Worm (Caenorhabditis elegans) whole organism, mixed stage, embryonic: ENCODE results near the gene col-186.

Experiments used
- M03D4.4 ChIP-seq: sonication (generic microtip); optimal IDR thresholded peaks from 2 replicates; lab custom pipeline; 2017; ENCODE audit warnings: mild to moderate bottlenecking, missing genetic modification characterization, missing compliant biosample characterization
- bed-3 ChIP-seq: fragments of 200-800 bp; sonication (Bioruptor generic); optimal IDR thresholded peaks from 3 replicates; lab custom pipeline; 2018; ENCODE audit warnings: mild to moderate bottlenecking, missing genetic modification characterization, moderate library complexity, missing compliant biosample characterization
- blmp-1 ChIP-seq: fragments of 150-350 bp; optimal IDR thresholded peaks from 2 replicates; lab custom pipeline; 2014; ENCODE audit warnings: missing biosample characterization, missing genetic modification characterization
- ceh-39 ChIP-seq: fragments of 150-350 bp; optimal IDR thresholded peaks from 2 replicates; lab custom pipeline; 2014; ENCODE audit warnings: missing biosample characterization, missing genetic modification characterization
- ceh-83 ChIP-seq: fragments of 200-800 bp; sonication (Bioruptor generic); optimal IDR thresholded peaks from 2 replicates; lab custom pipeline; 2018; ENCODE audit warnings: mild to moderate bottlenecking, missing genetic modification characterization, missing compliant biosample characterization
- ces-1 ChIP-seq: fragments of 150-350 bp; optimal IDR thresholded peaks from 2 replicates; lab custom pipeline; 2014; ENCODE audit warnings: missing biosample characterization, missing genetic modification reagents, missing genetic modification characterization
- cnd-1 ChIP-seq: fragments of 200-800 bp; sonication (Bioruptor generic); optimal IDR thresholded peaks from 2 replicates; lab custom pipeline; 2018; ENCODE audit warnings: mild to moderate bottlenecking, missing genetic modification characterization, missing compliant biosample characterization
- drap-1 ChIP-seq: fragments of 200-800 bp; sonication (Bioruptor generic); optimal IDR thresholded peaks from 3 replicates; lab custom pipeline; 2018; ENCODE audit warnings: mild to moderate bottlenecking, missing genetic modification characterization, missing compliant biosample characterization
- elt-1 ChIP-seq: sonication (generic microtip); optimal IDR thresholded peaks from 2 replicates; lab custom pipeline; 2017; ENCODE audit warnings: missing genetic modification characterization, mild to moderate bottlenecking, missing compliant biosample characterization, antibody characterized with exemption, moderate library complexity, borderline replicate concordance; ENCODE audit not compliant: insufficient read depth
- elt-3 ChIP-seq: fragments of 150-350 bp; optimal IDR thresholded peaks from 2 replicates; lab custom pipeline; 2014; ENCODE audit warnings: missing biosample characterization, missing genetic modification characterization
- flh-1 ChIP-seq: fragments of 200-800 bp; sonication (Bioruptor generic); optimal IDR thresholded peaks from 2 replicates; lab custom pipeline; 2018; ENCODE audit warnings: mild to moderate bottlenecking, missing genetic modification characterization, moderate library complexity, missing compliant biosample characterization
- ham-2 ChIP-seq: fragments of 200-800 bp; sonication (Bioruptor generic); optimal IDR thresholded peaks from 2 replicates; lab custom pipeline; 2018; ENCODE audit warnings: mild to moderate bottlenecking, missing genetic modification characterization, missing compliant biosample characterization
- hlh-1 ChIP-seq: fragments of 150-350 bp; optimal IDR thresholded peaks from 2 replicates; lab custom pipeline; 2014; ENCODE audit warnings: missing biosample characterization, missing genetic modification reagents, missing genetic modification characterization
- lin-13 ChIP-seq: fragments of 150-350 bp; optimal IDR thresholded peaks from 2 replicates; lab custom pipeline; 2014; ENCODE audit warnings: missing biosample characterization, missing genetic modification characterization
- lin-32 ChIP-seq: fragments of 200-800 bp; sonication (Bioruptor generic); optimal IDR thresholded peaks from 2 replicates; lab custom pipeline; 2018; ENCODE audit warnings: mild to moderate bottlenecking, missing genetic modification characterization, missing compliant biosample characterization
- lsy-2 ChIP-seq: fragments of 150-350 bp; optimal IDR thresholded peaks from 2 replicates; lab custom pipeline; 2014; ENCODE audit warnings: missing biosample characterization, missing genetic modification characterization
- mab-5 ChIP-seq: fragments of 150-350 bp; optimal IDR thresholded peaks from 2 replicates; lab custom pipeline; 2014; ENCODE audit warnings: missing biosample characterization, missing genetic modification characterization
- mep-1 ChIP-seq: fragments of 150-350 bp; optimal IDR thresholded peaks from 2 replicates; lab custom pipeline; 2017; ENCODE audit warnings: missing biosample characterization, missing genetic modification reagents, missing genetic modification characterization, inconsistent platforms
- mls-2 ChIP-seq: sonication (generic microtip); optimal IDR thresholded peaks from 2 replicates; lab custom pipeline; 2016; ENCODE audit warnings: mild to moderate bottlenecking, missing genetic modification characterization, moderate library complexity, missing compliant biosample characterization
- nhr-12 ChIP-seq: fragments of 150-350 bp; optimal IDR thresholded peaks from 2 replicates; lab custom pipeline; 2014; ENCODE audit warnings: missing biosample characterization, missing genetic modification characterization
- nhr-2 ChIP-seq: fragments of 150-350 bp; optimal IDR thresholded peaks from 2 replicates; lab custom pipeline; 2014; ENCODE audit warnings: missing biosample characterization, missing genetic modification characterization
- nhr-237 ChIP-seq: fragments of 150-350 bp; optimal IDR thresholded peaks from 2 replicates; lab custom pipeline; 2014; ENCODE audit warnings: missing biosample characterization, missing genetic modification characterization
- nhr-28 ChIP-seq: fragments of 150-350 bp; optimal IDR thresholded peaks from 2 replicates; lab custom pipeline; 2014; ENCODE audit warnings: missing biosample characterization, missing genetic modification characterization
- nhr-76 ChIP-seq: sonication (generic microtip); optimal IDR thresholded peaks from 2 replicates; lab custom pipeline; 2017; ENCODE audit warnings: missing biosample characterization, missing genetic modification characterization
- pha-4 ChIP-seq: fragments of 150-350 bp; optimal IDR thresholded peaks from 2 replicates; lab custom pipeline; 2018; ENCODE audit warnings: missing biosample characterization, missing genetic modification reagents, missing genetic modification characterization
- sem-2 ChIP-seq: fragments of 200-800 bp; sonication (Bioruptor generic); optimal IDR thresholded peaks from 2 replicates; lab custom pipeline; 2018; ENCODE audit warnings: mild to moderate bottlenecking, missing genetic modification characterization, missing compliant biosample characterization
- snpc-4 ChIP-seq: fragments of 150-350 bp; optimal IDR thresholded peaks from 2 replicates; lab custom pipeline; 2014; ENCODE audit warnings: missing biosample characterization, missing genetic modification characterization
- sptf-1 ChIP-seq: sonication (generic microtip); optimal IDR thresholded peaks from 2 replicates; lab custom pipeline; 2017; ENCODE audit warnings: mild to moderate bottlenecking, missing genetic modification characterization, moderate library complexity, missing compliant biosample characterization
- tbx-8 ChIP-seq: fragments of 200-800 bp; sonication (Bioruptor generic); optimal IDR thresholded peaks from 2 replicates; lab custom pipeline; 2018; ENCODE audit warnings: mild to moderate bottlenecking, missing genetic modification characterization, moderate library complexity, missing compliant biosample characterization
- unc-120 ChIP-seq: sonication (generic microtip); optimal IDR thresholded peaks from 2 replicates; lab custom pipeline; 2017; ENCODE audit warnings: missing genetic modification characterization, missing compliant biosample characterization; ENCODE audit not compliant: poor library complexity, severe bottlenecking
- unc-39 ChIP-seq: fragments of 150-350 bp; optimal IDR thresholded peaks from 2 replicates; lab custom pipeline; 2014; ENCODE audit warnings: missing biosample characterization, missing genetic modification characterization
- ztf-11 ChIP-seq: fragments of 150-350 bp; optimal IDR thresholded peaks from 2 replicates; lab custom pipeline; 2014; ENCODE audit warnings: missing biosample characterization, missing genetic modification characterization

col-186 gene

ce11 chrX:15951194-15951593 lies at the start of gene col-186:
TSS of gene col-186 (plus strand) at chrX:15951494.
- TF ChIP-seq pha-4, result no peak
- TF ChIP-seq nhr-76 (tag; lab: Kevin White, UChicago), result no peak
- no peak for TF ChIP-seq sptf-1 (tag; lab: Kevin White, UChicago)
- TF ChIP-seq lin-32 (GFP tag; lab: Kevin White, UChicago), result no peak
- no peak for TF ChIP-seq snpc-4 (tag; lab: Kevin White, UChicago)
- no peak for TF ChIP-seq unc-39
- TF ChIP-seq mls-2, result no peak

- no peak for TF ChIP-seq mab-5 (tag; lab: Kevin White, UChicago)
- no peak for TF ChIP-seq flh-1 (GFP tag; lab: Kevin White, UChicago)
- no peak for TF ChIP-seq blmp-1 (tag; lab: Kevin White, UChicago)
- TF ChIP-seq drap-1 (GFP tag; lab: Kevin White, UChicago), result no peak
- TF ChIP-seq nhr-28 (tag; lab: Kevin White, UChicago), result no peak
- no peak for TF ChIP-seq tbx-8 (GFP tag; lab: Kevin White, UChicago)
- TF ChIP-seq mls-2, result no peak
- TF ChIP-seq nhr-12 (tag; lab: Kevin White, UChicago), result no peak
These were observed 48.5 kb upstream of the col-186 start for ce11 chrX:15902835-15903234.

- TF ChIP-seq elt-3 (tag; lab: Kevin White, UChicago) (no peak), mab-5 (tag; lab: Kevin White, UChicago) (no peak), nhr-237 (tag; lab: Kevin White, UChicago) (no peak), ham-2 (no peak), flh-1 (GFP tag; lab: Kevin White, UChicago) (no peak), ces-1 (no peak), elt-1 (tag; lab: Kevin White, UChicago) (no peak), sptf-1 (tag; lab: Kevin White, UChicago) (no peak), drap-1 (GFP tag; lab: Kevin White, UChicago) (no peak), mep-1 (tag; lab: Kevin White, UChicago) (no peak), nhr-12 (tag; lab: Kevin White, UChicago) (no peak), unc-120 (tag; lab: Kevin White, UChicago) (no peak), lin-13 (tag; lab: Kevin White, UChicago) (no peak), mls-2 (no peak), nhr-28 (tag; lab: Kevin White, UChicago) (no peak), tbx-8 (GFP tag; lab: Kevin White, UChicago) (no peak), nhr-2 (tag; lab: Kevin White, UChicago) (no peak), cnd-1 (tag; lab: Kevin White, UChicago) (no peak), ceh-83 (GFP tag; lab: Kevin White, UChicago) (no peak), lsy-2 (tag; lab: Kevin White, UChicago) (no peak)
- TF ChIP-seq, all 35 proteins: peak for 0
These were observed 41.0 kb upstream of the col-186 start, which contains the start of gene npr-33 for ce11 chrX:15910328-15910727. TSS of gene npr-33 (plus strand) at chrX:15910628.

ce11 chrX:15912841-15913240 lies 38.5 kb upstream of the col-186 start:
- no peak for TF ChIP-seq ceh-39 (tag; lab: Kevin White, UChicago)
- no peak for TF ChIP-seq nhr-237 (tag; lab: Kevin White, UChicago)
- no peak for TF ChIP-seq sem-2
- TF ChIP-seq drap-1 (GFP tag; lab: Kevin White, UChicago), result no peak
- TF ChIP-seq sptf-1 (tag; lab: Kevin White, UChicago), result no peak
- TF ChIP-seq ceh-83 (GFP tag; lab: Kevin White, UChicago), result no peak
- TF ChIP-seq ztf-11, result no peak
- TF ChIP-seq bed-3, result no peak
- TF ChIP-seq unc-39, result no peak
- no peak for TF ChIP-seq cnd-1 (tag; lab: Kevin White, UChicago)
- no peak for TF ChIP-seq lin-32 (GFP tag; lab: Kevin White, UChicago)
- no peak for TF ChIP-seq mab-5 (tag; lab: Kevin White, UChicago)
- no peak for TF ChIP-seq M03D4.4 (tag; lab: Kevin White, UChicago)
- no peak for TF ChIP-seq mep-1 (tag; lab: Kevin White, UChicago)
- no peak for TF ChIP-seq elt-3 (tag; lab: Kevin White, UChicago)
- no peak for TF ChIP-seq ham-2
- TF ChIP-seq hlh-1 (tag; lab: Kevin White, UChicago), result no peak
- no peak for TF ChIP-seq nhr-28 (tag; lab: Kevin White, UChicago)
- TF ChIP-seq mls-2, result no peak
